Fruit fly (Drosophila melanogaster): ENCODE results near the gene Flo2.

- TF ChIP-seq CG7963 (GFP tag; IDR thresholded peaks at IDR 0.05; ENCODE audit: partially characterized antibody): no peak
- TF ChIP-seq CG8924 (tag; optimal IDR thresholded peaks at IDR 0.05): no peak
- no peak for TF ChIP-seq HLH54F (GFP tag; optimal IDR thresholded peaks at IDR 0.05)
- TF ChIP-seq CG2116 (GFP tag; optimal IDR thresholded peaks at IDR 0.05): no peak
- TF ChIP-seq CG12104 (GFP tag; optimal IDR thresholded peaks at IDR 0.05): no peak
- TF ChIP-seq Gug (GFP tag; IDR thresholded peaks at IDR 0.05): no peak
- no peak for TF ChIP-seq CG8765 (GFP tag; IDR thresholded peaks at IDR 0.05)
- no peak for TF ChIP-seq chif (GFP tag; optimal IDR thresholded peaks at IDR 0.05)
- TF ChIP-seq CG7271 (tag; optimal IDR thresholded peaks at IDR 0.05): no peak
- TF ChIP-seq al (GFP tag; IDR thresholded peaks at IDR 0.05): no peak
- TF ChIP-seq Blimp-1 (GFP tag; optimal IDR thresholded peaks at IDR 0.05): no peak
- no peak for TF ChIP-seq ems (GFP tag; optimal IDR thresholded peaks at IDR 0.05)
- TF ChIP-seq CG11696 (GFP tag; IDR thresholded peaks at IDR 0.05): no peak
- TF ChIP-seq ato (GFP tag; IDR thresholded peaks at IDR 0.05; ENCODE audit: partially characterized antibody): no peak
Measured at dm6 chrX:14960856-14961255, 121.7 kb downstream of the Flo2 start.
